Fruit fly (Drosophila melanogaster) whole organism, embryonic: Measurements from ENCODE around the gene CG18171.
A peak's percentile ranks its signal among the peaks of the same experiment; 100 is the strongest.

Source experiments
- Atf3 ChIP-seq: fragments of 200-800 bp; sonication (Bioruptor generic); optimal IDR thresholded peaks from 3 replicates; lab custom pipeline; 2016; ENCODE audit warnings: missing biosample characterization, missing genetic modification characterization
- CG10209 ChIP-seq: fragments of 200-800 bp; sonication (Bioruptor generic); optimal IDR thresholded peaks from 3 replicates; lab custom pipeline; 2017; ENCODE audit warnings: missing biosample characterization, mild to moderate bottlenecking, missing genetic modification characterization, missing genetic modification reagents
- CG11085 ChIP-seq: fragments of 200-800 bp; sonication (Bioruptor generic); IDR thresholded peaks from 2 replicates; pipeline ENCODE4 v1.3.6; 2022; ENCODE audit warnings: missing biosample characterization, missing genetic modification characterization
- CG11696 ChIP-seq: fragments of 200-800 bp; sonication (Bioruptor generic); IDR thresholded peaks from 2 replicates; pipeline ENCODE4 v1.3.6; 2022; ENCODE audit warnings: missing biosample characterization, missing genetic modification characterization
- CG12769 ChIP-seq: fragments of 200-800 bp; sonication (Bioruptor generic); optimal IDR thresholded peaks from 2 replicates; lab custom pipeline; 2019; ENCODE audit warnings: missing biosample characterization, mild to moderate bottlenecking, missing genetic modification characterization, moderate library complexity
- CG14014 ChIP-seq: fragments of 200-800 bp; sonication (Bioruptor generic); IDR thresholded peaks from 2 replicates; pipeline ENCODE4 v1.3.6; 2022; ENCODE audit warnings: missing biosample characterization, missing genetic modification characterization
- CG14441 ChIP-seq: fragments of 200-800 bp; sonication (Bioruptor generic); IDR thresholded peaks from 2 replicates; pipeline ENCODE4 v1.3.6; 2022; ENCODE audit warnings: missing biosample characterization, missing genetic modification characterization
- CG15479 ChIP-seq: fragments of 200-800 bp; sonication (Bioruptor generic); optimal IDR thresholded peaks from 3 replicates; lab custom pipeline; 2019; ENCODE audit warnings: missing biosample characterization, mild to moderate bottlenecking, missing genetic modification characterization, moderate library complexity
- CG15514 ChIP-seq: fragments of 200-800 bp; sonication (Bioruptor generic); optimal IDR thresholded peaks from 3 replicates; lab custom pipeline; 2017; ENCODE audit warnings: missing biosample characterization, missing genetic modification characterization, mild to moderate bottlenecking, moderate library complexity, missing genetic modification reagents
- CG1602 ChIP-seq: fragments of 200-800 bp; sonication (Bioruptor generic); optimal IDR thresholded peaks from 3 replicates; lab custom pipeline; 2016; ENCODE audit warnings: missing biosample characterization, missing genetic modification characterization
- CG1603 ChIP-seq: fragments of 200-800 bp; sonication (Bioruptor generic); optimal IDR thresholded peaks from 2 replicates; lab custom pipeline; 2019; ENCODE audit warnings: missing biosample characterization, mild to moderate bottlenecking, missing genetic modification characterization, moderate library complexity
- CG17912 ChIP-seq: fragments of 200-800 bp; sonication (Bioruptor generic); optimal IDR thresholded peaks from 2 replicates; lab custom pipeline; 2018; ENCODE audit warnings: missing biosample characterization, mild to moderate bottlenecking, missing genetic modification characterization
- CG2116 ChIP-seq: fragments of 200-800 bp; sonication (Bioruptor generic); optimal IDR thresholded peaks from 3 replicates; lab custom pipeline; 2018; ENCODE audit warnings: missing biosample characterization, mild to moderate bottlenecking, missing genetic modification characterization
- CG2202 ChIP-seq: fragments of 200-800 bp; sonication (Bioruptor generic); optimal IDR thresholded peaks from 2 replicates; lab custom pipeline; 2018; ENCODE audit warnings: missing biosample characterization, mild to moderate bottlenecking, missing genetic modification characterization
- CG2678 ChIP-seq: fragments of 200-800 bp; sonication (Bioruptor generic); optimal IDR thresholded peaks from 3 replicates; lab custom pipeline; 2019; ENCODE audit warnings: missing biosample characterization, mild to moderate bottlenecking, missing genetic modification characterization, moderate library complexity
- CG3847 ChIP-seq: fragments of 200-800 bp; sonication (Bioruptor generic); IDR thresholded peaks from 2 replicates; pipeline ENCODE4 v1.3.6; 2022; ENCODE audit warnings: missing biosample characterization, missing genetic modification characterization
- CG5180 ChIP-seq: fragments of 200-800 bp; sonication (Bioruptor generic); optimal IDR thresholded peaks from 3 replicates; lab custom pipeline; 2017; ENCODE audit warnings: missing biosample characterization, missing genetic modification characterization, mild to moderate bottlenecking, moderate library complexity, missing genetic modification reagents
- CG6813 ChIP-seq: fragments of 200-800 bp; sonication (Bioruptor generic); optimal IDR thresholded peaks from 2 replicates; lab custom pipeline; 2017; ENCODE audit warnings: missing biosample characterization, missing genetic modification characterization, mild to moderate bottlenecking, moderate library complexity, missing genetic modification reagents
- CG7839 ChIP-seq: fragments of 200-800 bp; sonication (Bioruptor generic); optimal IDR thresholded peaks from 3 replicates; lab custom pipeline; 2018; ENCODE audit warnings: missing biosample characterization, mild to moderate bottlenecking, missing genetic modification characterization, moderate library complexity
- CG8290 ChIP-seq, 3 experiments: fragments of 200-800 bp; sonication (Bioruptor generic); optimal IDR thresholded peaks; 2 replicates each; lab custom pipeline; 2016 to 2019; ENCODE audit warnings: missing biosample characterization in 3 of 3, missing genetic modification characterization in 3 of 3, mild to moderate bottlenecking in 2 of 3, moderate library complexity in 1 of 3
- CG8924 ChIP-seq: fragments of 200-800 bp; optimal IDR thresholded peaks from 3 replicates; lab custom pipeline; 2019; ENCODE audit warnings: missing biosample characterization, mild to moderate bottlenecking, missing genetic modification characterization, moderate library complexity
- CG9876 ChIP-seq: fragments of 200-800 bp; sonication (Bioruptor generic); optimal IDR thresholded peaks from 2 replicates; lab custom pipeline; 2016; ENCODE audit warnings: missing biosample characterization, missing genetic modification characterization
- CHES-1-like ChIP-seq: fragments of 200-800 bp; sonication (Bioruptor generic); optimal IDR thresholded peaks from 2 replicates; lab custom pipeline; 2016; ENCODE audit warnings: missing biosample characterization, missing genetic modification characterization
- GATAe ChIP-seq: fragments of 200-800 bp; sonication (Bioruptor generic); conservative IDR thresholded peaks from 2 replicates; pipeline ENCODE4 v1.3.6; 2022; ENCODE audit warnings: missing biosample characterization, missing genetic modification characterization
- H2.0 ChIP-seq: fragments of 200-800 bp; sonication (Bioruptor generic); IDR thresholded peaks from 2 replicates; pipeline ENCODE4 v1.3.6; 2022; ENCODE audit warnings: missing biosample characterization, missing genetic modification characterization
- Mad ChIP-seq: fragments of 200-800 bp; sonication (Bioruptor generic); optimal IDR thresholded peaks from 2 replicates; lab custom pipeline; 2016; ENCODE audit warnings: missing biosample characterization, missing genetic modification characterization
- Med ChIP-seq: fragments of 200-800 bp; sonication (Bioruptor generic); peaks from one replicate; lab custom pipeline; 2016; ENCODE audit warnings: missing biosample characterization, missing genetic modification characterization, mild to moderate bottlenecking, inconsistent platforms, moderate library complexity
- Meics ChIP-seq: fragments of 200-800 bp; sonication (Bioruptor generic); optimal IDR thresholded peaks from 2 replicates; lab custom pipeline; 2017; ENCODE audit warnings: missing biosample characterization, mild to moderate bottlenecking, missing genetic modification characterization
- Myb ChIP-seq: fragments of 200-800 bp; sonication (Bioruptor generic); optimal IDR thresholded peaks from 2 replicates; lab custom pipeline; 2016; ENCODE audit warnings: missing biosample characterization, missing genetic modification characterization
- Ravus ChIP-seq: fragments of 200-800 bp; sonication (Bioruptor generic); IDR thresholded peaks from 2 replicates; pipeline ENCODE4 v1.3.6; 2022; ENCODE audit warnings: missing biosample characterization, missing genetic modification characterization
- Sox100B ChIP-seq: fragments of 200-800 bp; sonication (Bioruptor generic); optimal IDR thresholded peaks from 3 replicates; lab custom pipeline; 2018; ENCODE audit warnings: missing biosample characterization, mild to moderate bottlenecking, missing genetic modification characterization
- Sry-δ ChIP-seq: fragments of 200-800 bp; sonication (Bioruptor generic); optimal IDR thresholded peaks from 2 replicates; lab custom pipeline; 2016; ENCODE audit warnings: missing biosample characterization, missing genetic modification characterization
- ac ChIP-seq: fragments of 200-800 bp; sonication (Bioruptor generic); optimal IDR thresholded peaks from 3 replicates; lab custom pipeline; 2017; ENCODE audit warnings: missing biosample characterization, mild to moderate bottlenecking, missing genetic modification characterization
- bcd ChIP-seq: fragments of 200-800 bp; sonication (Bioruptor generic); optimal IDR thresholded peaks from 2 replicates; lab custom pipeline; 2017; ENCODE audit warnings: missing biosample characterization, mild to moderate bottlenecking, missing genetic modification characterization
- crp ChIP-seq, 2 experiments: fragments of 200-800 bp; sonication (Bioruptor generic); optimal IDR thresholded peaks; 2 replicates in 1 of 2; 3 replicates in 1 of 2; lab custom pipeline; 2017; ENCODE audit warnings: missing biosample characterization in 2 of 2, missing genetic modification characterization in 2 of 2, mild to moderate bottlenecking in 1 of 2, moderate library complexity in 1 of 2
- cwo ChIP-seq: fragments of 200-800 bp; sonication (Bioruptor generic); optimal IDR thresholded peaks from 3 replicates; lab custom pipeline; 2017; ENCODE audit warnings: missing biosample characterization, missing genetic modification characterization, mild to moderate bottlenecking, moderate library complexity, missing genetic modification reagents
- da ChIP-seq: fragments of 200-800 bp; sonication (Bioruptor generic); optimal IDR thresholded peaks from 2 replicates; lab custom pipeline; 2016; ENCODE audit warnings: missing biosample characterization, missing genetic modification characterization
- esg ChIP-seq: fragments of 200-800 bp; sonication (Bioruptor generic); conservative IDR thresholded peaks from 2 replicates; pipeline ENCODE4 v1.3.6; 2022; ENCODE audit warnings: missing biosample characterization, missing genetic modification characterization
- eyg ChIP-seq: fragments of 200-800 bp; sonication (Bioruptor generic); optimal IDR thresholded peaks from 3 replicates; lab custom pipeline; 2016; ENCODE audit warnings: missing biosample characterization, missing genetic modification characterization
- gcm ChIP-seq: fragments of 200-800 bp; sonication (Bioruptor generic); optimal IDR thresholded peaks from 2 replicates; lab custom pipeline; 2019; ENCODE audit warnings: missing biosample characterization, mild to moderate bottlenecking, missing genetic modification characterization, moderate library complexity
- gfzf ChIP-seq: fragments of 200-800 bp; sonication (Bioruptor generic); optimal IDR thresholded peaks from 2 replicates; lab custom pipeline; 2016; ENCODE audit warnings: missing biosample characterization, mild to moderate bottlenecking, missing genetic modification characterization, moderate library complexity
- gt ChIP-seq: fragments of 200-800 bp; sonication (Bioruptor generic); IDR thresholded peaks from 2 replicates; pipeline ENCODE4 v1.3.6; 2022; ENCODE audit warnings: missing biosample characterization, missing genetic modification characterization
- hkb ChIP-seq, 2 experiments: fragments of 200-800 bp in 1 of 2; fragments of >200 bp in 1 of 2; sonication (Bioruptor generic) in 1 of 2; IDR thresholded peaks in 1 of 2; optimal IDR thresholded peaks in 1 of 2; 2 replicates each; pipeline versions ENCODE4 v1.3.6 to Lab custom; 2017 to 2022; ENCODE audit warnings: missing biosample characterization in 1 of 2, missing genetic modification characterization in 1 of 2
- kah ChIP-seq: fragments of 200-800 bp; sonication (Bioruptor generic); optimal IDR thresholded peaks from 2 replicates; lab custom pipeline; 2018; ENCODE audit warnings: missing biosample characterization, mild to moderate bottlenecking, missing genetic modification characterization
- ranshi ChIP-seq: fragments of 200-800 bp; sonication (Bioruptor generic); IDR thresholded peaks from 2 replicates; pipeline ENCODE4 v1.3.6; 2022; ENCODE audit warnings: missing biosample characterization, missing genetic modification characterization
- scrt ChIP-seq: fragments of 200-800 bp; sonication (Bioruptor generic); optimal IDR thresholded peaks from 2 replicates; lab custom pipeline; 2018; ENCODE audit warnings: missing biosample characterization, mild to moderate bottlenecking, missing genetic modification characterization, moderate library complexity
- sd ChIP-seq: fragments of 200-800 bp; sonication (Bioruptor generic); optimal IDR thresholded peaks from 3 replicates; lab custom pipeline; 2018; ENCODE audit warnings: missing biosample characterization, mild to moderate bottlenecking, missing genetic modification characterization, moderate library complexity
- toy ChIP-seq: fragments of 200-800 bp; sonication (Bioruptor generic); IDR thresholded peaks from 2 replicates; pipeline ENCODE4 v1.3.6; 2022; ENCODE audit warnings: missing biosample characterization, missing genetic modification characterization
- trem ChIP-seq: fragments of 200-800 bp; optimal IDR thresholded peaks from 3 replicates; lab custom pipeline; 2019; ENCODE audit warnings: missing biosample characterization, mild to moderate bottlenecking, missing genetic modification characterization, moderate library complexity
- unpg ChIP-seq: fragments of 200-800 bp; sonication (Bioruptor generic); optimal IDR thresholded peaks from 3 replicates; lab custom pipeline; 2018; ENCODE audit warnings: missing biosample characterization, mild to moderate bottlenecking, missing genetic modification characterization, moderate library complexity

CG18171 gene

dm6 chr3L:1737898-1738322 lies 15.0 kb upstream of the CG18171 start, which contains the start of gene PIG-Wb (continued):
- TF ChIP-seq CG8290 (GFP tag; optimal IDR thresholded peaks at IDR 0.05; lab: Kevin White, UChicago) (no peak), CG8290 (tag; optimal IDR thresholded peaks at IDR 0.05; lab: Kevin White, UChicago) (peak in 1 of 2 experiments; percentile 50), Sox100B (GFP tag; lab: Kevin White, UChicago) (no peak), CG5180 (GFP tag; lab: Kevin White, UChicago) (peak; percentile 1), bcd (GFP tag; lab: Kevin White, UChicago) (no peak), CG14014 (GFP tag; lab: Robert Waterston, UW) (0 out of 2 replicates have a peak, but pooled peaks have one; percentile 32), da (no peak), ranshi (GFP tag; lab: Robert Waterston, UW) (no peak), Myb (GFP tag; lab: Kevin White, UChicago) (no peak), Med (GFP tag; lab: Kevin White, UChicago) (peak; percentile 45), CG11085 (GFP tag; lab: Robert Waterston, UW) (no peak), hkb (optimal IDR thresholded peaks at IDR 0.05; lab: Kevin White, UChicago) (no peak), hkb (GFP tag; IDR thresholded peaks at IDR 0.05; lab: Robert Waterston, UW) (0 out of 2 replicates have a peak, but pooled peaks have one; percentile 35), CG12769 (peak; percentile 50), CG7839 (tag; lab: Kevin White, UChicago) (peak; percentile 1), cwo (peak; percentile 17), eyg (GFP tag; lab: Kevin White, UChicago) (no peak), gcm (no peak), CG15479 (GFP tag; lab: Kevin White, UChicago) (no peak), CG2678 (tag; lab: Kevin White, UChicago) (peak; percentile 57), H2.0 (peak; percentile 21; the same call in 1 of the 2 replicates), GATAe (GFP tag; lab: Robert Waterston, UW) (peak; percentile 76; the same call in 1 of the 2 replicates), CG3847 (no peak), CG1603 (peak; percentile 5), unpg (GFP tag; lab: Kevin White, UChicago) (peak; percentile 3), sd (tag; lab: Kevin White, UChicago) (peak; percentile 98), CHES-1-like (no peak), CG14441 (peak; percentile 40; the same call in 1 of the 2 replicates), CG8924 (peak; percentile 7), Meics (GFP tag; lab: Kevin White, UChicago) (peak; percentile 48), CG2202 (tag; lab: Kevin White, UChicago) (no peak), Ravus (GFP tag; lab: Robert Waterston, UW) (no peak), CG6813 (GFP tag; lab: Kevin White, UChicago) (no peak)

dm6 chr3L:1735603-1736002 lies 12.7 kb upstream of the CG18171 start, which contains the start of gene Oseg4:
TSS of gene Oseg4 (minus strand) at chr3L:1735767.
- TF ChIP-seq toy (GFP tag; lab: Robert Waterston, UW) (no peak), CG1602 (no peak), CG10209 (GFP tag; lab: Kevin White, UChicago) (no peak), CG2116 (GFP tag; lab: Kevin White, UChicago) (peak; percentile 53), CG5180 (GFP tag; lab: Kevin White, UChicago) (no peak), esg (GFP tag; lab: Robert Waterston, UW) (no peak), trem (tag; lab: Kevin White, UChicago) (peak; percentile 34), Sry-δ (GFP tag; lab: Kevin White, UChicago) (peak; percentile 7), CG11696 (GFP tag; lab: Robert Waterston, UW) (no peak), CG15514 (GFP tag; lab: Kevin White, UChicago) (peak; percentile 0), gfzf (GFP tag; lab: Kevin White, UChicago) (peak; percentile 28), ac (no peak), Mad (GFP tag; lab: Kevin White, UChicago) (no peak), CG17912 (no peak), Atf3 (GFP tag; lab: Kevin White, UChicago) (no peak), kah (GFP tag; lab: Kevin White, UChicago) (peak; percentile 80), scrt (GFP tag; lab: Kevin White, UChicago) (peak; percentile 57), gt (no peak), CG9876 (no peak), crp (GFP tag; optimal IDR thresholded peaks at IDR 0.05; lab: Kevin White, UChicago) (peak in 1 of 2 experiments; percentile 28)
